Fruit fly (Drosophila melanogaster) S2 (cell line): ENCODE measurements around the gene Polr3E.

ENCODE experiments used
- CG8478 ChIP-seq: fragments of >200 bp; optimal IDR thresholded peaks from 2 replicates; lab custom pipeline; 2018
- CTCF ChIP-seq, 2 experiments: fragments of >200 bp; optimal IDR thresholded peaks; 2 replicates each; lab custom pipeline; 2018

dm6 chr3L:21060189-21061070, 28.8 kb downstream of the Polr3E start:
- TF ChIP-seq CTCF (optimal IDR thresholded peaks at IDR 0.05; lab: Kevin White, UChicago) = no peak
- TF ChIP-seq CG8478 (lab: Kevin White, UChicago) = no peak
